Worm (Caenorhabditis elegans) whole organism, late embryonic: Measurements from ENCODE around the gene C17A2.2.

Experiments used
- C08G9.2 ChIP-seq: sonication (generic microtip); optimal IDR thresholded peaks from 2 replicates; lab custom pipeline; 2016; ENCODE audit warnings: mild to moderate bottlenecking, missing genetic modification characterization, moderate library complexity, missing compliant biosample characterization
- C38D4.7 ChIP-seq: fragments of 200-800 bp; sonication (Bioruptor generic); optimal IDR thresholded peaks from 2 replicates; lab custom pipeline; 2018; ENCODE audit warnings: mild to moderate bottlenecking, missing genetic modification characterization, moderate library complexity, missing compliant biosample characterization
- F13H6.1 ChIP-seq: sonication (generic microtip); optimal IDR thresholded peaks from 2 replicates; lab custom pipeline; 2016; ENCODE audit warnings: missing genetic modification characterization, missing compliant biosample characterization
- ama-1 ChIP-seq: fragments of 150-350 bp; optimal IDR thresholded peaks from 2 replicates; lab custom pipeline; 2014
- ceh-18 ChIP-seq: sonication (generic microtip); optimal IDR thresholded peaks from 2 replicates; lab custom pipeline; 2016; ENCODE audit warnings: missing genetic modification characterization, missing compliant biosample characterization
- ceh-2 ChIP-seq: sonication (generic microtip); optimal IDR thresholded peaks from 2 replicates; lab custom pipeline; 2016; ENCODE audit warnings: missing genotype, missing genetic modification characterization, missing compliant biosample characterization
- ceh-22 ChIP-seq: sonication (generic microtip); optimal IDR thresholded peaks from 2 replicates; lab custom pipeline; 2017; ENCODE audit warnings: missing biosample characterization, missing genetic modification characterization
- ceh-24 ChIP-seq: sonication (generic microtip); optimal IDR thresholded peaks from 2 replicates; lab custom pipeline; 2016; ENCODE audit warnings: mild to moderate bottlenecking, missing genetic modification characterization, missing compliant biosample characterization
- ceh-30 ChIP-seq: fragments of 150-350 bp; optimal IDR thresholded peaks from 2 replicates; lab custom pipeline; 2014; ENCODE audit warnings: missing biosample characterization, missing genetic modification characterization
- ceh-34 ChIP-seq: sonication (generic microtip); optimal IDR thresholded peaks from 2 replicates; lab custom pipeline; 2016; ENCODE audit warnings: mild to moderate bottlenecking, missing genetic modification characterization, missing compliant biosample characterization
- ceh-45 ChIP-seq: fragments of 200-800 bp; sonication (Bioruptor generic); IDR thresholded peaks from 2 replicates; pipeline ENCODE4 v1.3.6; 2022; ENCODE audit warnings: missing genetic modification reagents, missing genetic modification characterization, missing compliant biosample characterization
- ceh-48 ChIP-seq: sonication (generic microtip); optimal IDR thresholded peaks from 2 replicates; lab custom pipeline; 2016; ENCODE audit warnings: missing genetic modification characterization, inconsistent platforms, missing compliant biosample characterization
- ceh-9 ChIP-seq: sonication (generic microtip); optimal IDR thresholded peaks from 2 replicates; lab custom pipeline; 2016; ENCODE audit warnings: mild to moderate bottlenecking, missing genetic modification characterization, inconsistent platforms, missing compliant biosample characterization
- dmd-4 ChIP-seq: sonication (generic microtip); optimal IDR thresholded peaks from 2 replicates; lab custom pipeline; 2016; ENCODE audit warnings: borderline replicate concordance, missing genetic modification characterization, missing compliant biosample characterization
- elt-4 ChIP-seq: sonication (generic microtip); optimal IDR thresholded peaks from 2 replicates; lab custom pipeline; 2016; ENCODE audit warnings: missing genetic modification characterization, missing compliant biosample characterization
- ets-4 ChIP-seq: sonication (generic microtip); optimal IDR thresholded peaks from 2 replicates; lab custom pipeline; 2016; ENCODE audit warnings: missing genetic modification characterization, missing compliant biosample characterization
- eyg-1 ChIP-seq: sonication (generic microtip); optimal IDR thresholded peaks from 2 replicates; lab custom pipeline; 2016; ENCODE audit warnings: missing genotype, missing genetic modification characterization, missing compliant biosample characterization
- fax-1 ChIP-seq: sonication (generic microtip); optimal IDR thresholded peaks from 2 replicates; lab custom pipeline; 2016; ENCODE audit warnings: missing genotype, missing genetic modification characterization, missing compliant biosample characterization
- hlh-13 ChIP-seq: fragments of 200-800 bp; sonication (Bioruptor generic); optimal IDR thresholded peaks from 2 replicates; lab custom pipeline; 2018; ENCODE audit warnings: mild to moderate bottlenecking, missing genetic modification characterization, missing compliant biosample characterization
- hlh-15 ChIP-seq: sonication (generic microtip); optimal IDR thresholded peaks from 2 replicates; lab custom pipeline; 2016; ENCODE audit warnings: missing genetic modification characterization, missing compliant biosample characterization
- hlh-30 ChIP-seq: sonication (generic microtip); optimal IDR thresholded peaks from 2 replicates; lab custom pipeline; 2017; ENCODE audit warnings: antibody characterized with exemption, missing genetic modification characterization, missing compliant biosample characterization; ENCODE audit not compliant: insufficient read depth
- lim-6 ChIP-seq: sonication (generic microtip); optimal IDR thresholded peaks from 2 replicates; lab custom pipeline; 2016; ENCODE audit warnings: missing genetic modification characterization, missing compliant biosample characterization
- mec-3 ChIP-seq: sonication (generic microtip); optimal IDR thresholded peaks from 2 replicates; lab custom pipeline; 2016; ENCODE audit warnings: borderline replicate concordance, missing genetic modification characterization, missing compliant biosample characterization
- nfya-1 ChIP-seq: sonication (generic microtip); optimal IDR thresholded peaks from 2 replicates; lab custom pipeline; 2017; ENCODE audit warnings: missing genetic modification characterization, mild to moderate bottlenecking, missing compliant biosample characterization, antibody characterized with exemption, moderate library complexity
- nhr-232 ChIP-seq: sonication (generic microtip); optimal IDR thresholded peaks from 2 replicates; lab custom pipeline; 2016; ENCODE audit warnings: missing genetic modification characterization, missing compliant biosample characterization
- npax-4 ChIP-seq: sonication (generic microtip); optimal IDR thresholded peaks from 2 replicates; lab custom pipeline; 2016; ENCODE audit warnings: missing genetic modification characterization, missing compliant biosample characterization
- odd-2 ChIP-seq: sonication (generic microtip); optimal IDR thresholded peaks from 2 replicates; lab custom pipeline; 2017; ENCODE audit warnings: antibody characterized with exemption, mild to moderate bottlenecking, missing genetic modification characterization, missing compliant biosample characterization
- pag-3 ChIP-seq: sonication (generic microtip); optimal IDR thresholded peaks from 2 replicates; lab custom pipeline; 2016; ENCODE audit warnings: missing compliant biosample characterization, missing genetic modification characterization, borderline replicate concordance
- pax-1 ChIP-seq: fragments of 150-350 bp; optimal IDR thresholded peaks from 2 replicates; lab custom pipeline; 2014; ENCODE audit warnings: missing biosample characterization, missing genetic modification characterization
- pha-2 ChIP-seq: sonication (generic microtip); optimal IDR thresholded peaks from 2 replicates; lab custom pipeline; 2017; ENCODE audit warnings: mild to moderate bottlenecking, missing genetic modification characterization, missing compliant biosample characterization
- pqm-1 ChIP-seq: sonication (generic microtip); optimal IDR thresholded peaks from 2 replicates; lab custom pipeline; 2016; ENCODE audit warnings: missing genetic modification characterization, missing compliant biosample characterization
- pros-1 ChIP-seq: fragments of 150-350 bp; optimal IDR thresholded peaks from 2 replicates; lab custom pipeline; 2014; ENCODE audit warnings: missing biosample characterization, missing genetic modification reagents, missing genetic modification characterization
- rnt-1 ChIP-seq: sonication (generic microtip); optimal IDR thresholded peaks from 2 replicates; lab custom pipeline; 2016; ENCODE audit warnings: missing genetic modification characterization, missing compliant biosample characterization
- sdc-2 ChIP-seq: sonication (generic microtip); optimal IDR thresholded peaks from 2 replicates; lab custom pipeline; 2016; ENCODE audit warnings: missing genotype, missing genetic modification characterization, missing compliant biosample characterization
- sox-4 ChIP-seq: sonication (generic microtip); optimal IDR thresholded peaks from 2 replicates; lab custom pipeline; 2017; ENCODE audit warnings: mild to moderate bottlenecking, missing genetic modification characterization, inconsistent platforms, missing compliant biosample characterization
- unc-3 ChIP-seq, 2 experiments: fragments of 200-800 bp in 1 of 2; sonication (Bioruptor generic) in 1 of 2; sonication (generic microtip) in 1 of 2; conservative IDR thresholded peaks in 1 of 2; optimal IDR thresholded peaks in 1 of 2; 2 replicates each; pipeline versions ENCODE4 v1.3.6 to Lab custom; 2016 to 2022; ENCODE audit warnings: missing compliant biosample characterization in 2 of 2, missing genetic modification characterization in 2 of 2, missing genetic modification reagents in 1 of 2
- unc-42 ChIP-seq: sonication (generic microtip); optimal IDR thresholded peaks from 2 replicates; lab custom pipeline; 2016; ENCODE audit warnings: missing genotype, missing genetic modification characterization, missing compliant biosample characterization
- unc-55 ChIP-seq: sonication (generic microtip); optimal IDR thresholded peaks from 2 replicates; lab custom pipeline; 2017; ENCODE audit warnings: missing biosample characterization, missing genetic modification reagents, missing genetic modification characterization

The C17A2.2 gene

DNA sequence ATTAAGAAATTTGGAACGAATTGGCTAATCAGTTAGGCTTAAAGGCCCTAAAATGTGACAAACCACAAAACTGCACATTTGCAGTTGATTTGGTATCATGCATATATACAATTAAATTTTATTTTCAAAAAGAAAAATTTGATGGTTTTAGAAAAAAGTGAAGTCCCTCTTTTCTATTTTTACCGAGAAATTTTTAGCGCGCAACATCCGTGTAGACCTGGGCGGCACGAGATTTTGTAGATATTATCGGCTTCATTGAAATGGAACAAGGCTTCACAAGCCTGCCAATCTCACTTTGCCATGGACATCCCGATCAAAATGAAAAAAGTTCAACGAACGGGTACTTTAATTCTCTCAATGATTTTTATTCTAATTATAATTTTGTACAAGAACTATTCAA lies at the start of gene C17A2.2:
TSS of gene C17A2.2 (plus strand) at position 301 of the 400 bp plus-strand sequence.
- TF ChIP-seq elt-4 (tag; lab: Kevin White, UChicago) (no peak), hlh-30 (tag; lab: Kevin White, UChicago) (no peak), ceh-2 (no peak), ceh-18 (tag; lab: Kevin White, UChicago) (no peak), unc-42 (tag; lab: Kevin White, UChicago) (no peak), fax-1 (tag; lab: Kevin White, UChicago) (no peak), mec-3 (tag; lab: Kevin White, UChicago) (no peak), C08G9.2 (tag; lab: Kevin White, UChicago) (no peak), C38D4.7 (GFP tag; lab: Kevin White, UChicago) (no peak), nhr-232 (tag; lab: Kevin White, UChicago) (no peak), dmd-4 (tag; lab: Kevin White, UChicago) (no peak), npax-4 (no peak), sdc-2 (tag; lab: Kevin White, UChicago) (no peak), ets-4 (tag; lab: Kevin White, UChicago) (no peak), ceh-24 (tag; lab: Kevin White, UChicago) (no peak)

DNA sequence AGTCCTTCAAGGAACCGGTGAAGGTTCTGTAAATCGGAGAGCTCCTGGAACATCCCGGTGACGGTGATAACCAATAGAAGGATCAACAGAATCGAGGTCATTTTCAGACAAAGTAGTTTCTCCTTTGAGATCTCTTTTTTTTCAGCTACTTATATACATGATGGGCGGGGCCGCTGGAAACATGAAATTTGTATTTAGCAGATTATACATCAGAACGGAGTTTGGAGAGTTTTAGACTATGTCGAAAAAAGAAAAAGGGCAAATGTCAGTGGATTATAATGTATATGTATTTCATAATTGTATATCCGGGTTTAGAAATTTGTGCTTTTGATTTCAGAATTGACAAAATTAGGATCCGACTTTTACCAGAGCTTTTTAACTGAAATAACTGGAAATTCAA lies 42.9 kb upstream of the C17A2.2 start, which contains the start of gene ins-32:
TSS of gene ins-32 (minus strand) at position 101 of the 400 bp plus-strand sequence.
- no peak for TF ChIP-seq pax-1 (tag; lab: Kevin White, UChicago)
- TF ChIP-seq npax-4, result no peak
- TF ChIP-seq ceh-9 (tag; lab: Kevin White, UChicago), result no peak
- TF ChIP-seq hlh-15 (tag; lab: Kevin White, UChicago), result no peak
- no peak for TF ChIP-seq ama-1 (lab: Kevin White, UChicago)
- no peak for TF ChIP-seq ceh-45
- no peak for TF ChIP-seq odd-2
- no peak for TF ChIP-seq unc-3 (GFP tag; conservative IDR thresholded peaks at IDR 0.05; lab: Robert Waterston, UW)
- TF ChIP-seq unc-3 (tag; optimal IDR thresholded peaks at IDR 0.05; lab: Kevin White, UChicago), result no peak
- no peak for TF ChIP-seq pag-3 (tag; lab: Kevin White, UChicago)
- TF ChIP-seq C38D4.7 (GFP tag; lab: Kevin White, UChicago), result no peak
- TF ChIP-seq pros-1 (tag; lab: Kevin White, UChicago), result no peak
- TF ChIP-seq ceh-22 (tag; lab: Kevin White, UChicago), result no peak

DNA sequence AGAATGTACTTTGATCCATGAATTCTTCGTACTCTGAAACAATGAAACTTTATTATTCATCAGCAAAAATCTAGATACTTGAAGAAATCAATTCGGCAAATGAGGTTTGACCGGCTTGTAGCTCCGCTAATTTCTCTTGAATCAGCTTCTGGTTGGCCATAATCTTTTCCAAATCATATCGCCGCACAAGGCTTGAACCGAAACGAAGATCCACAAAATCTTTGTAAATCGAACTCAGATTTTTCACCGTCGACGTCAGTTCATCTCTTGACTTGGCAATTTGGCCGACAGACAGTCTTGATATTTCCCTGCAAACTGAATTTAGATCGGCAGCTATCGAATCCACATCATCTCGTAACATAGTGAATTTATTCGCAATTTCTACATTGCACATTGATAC lies 40.6 kb upstream of the C17A2.2 start:
- TF ChIP-seq pax-1 (tag; lab: Kevin White, UChicago) (no peak), ceh-34 (tag; lab: Kevin White, UChicago) (no peak), ceh-18 (tag; lab: Kevin White, UChicago) (no peak), unc-42 (tag; lab: Kevin White, UChicago) (no peak), unc-55 (GFP tag; lab: Kevin White, UChicago) (no peak), lim-6 (tag; lab: Kevin White, UChicago) (no peak), eyg-1 (tag; lab: Kevin White, UChicago) (no peak), ceh-48 (tag; lab: Kevin White, UChicago) (no peak), pqm-1 (tag; lab: Kevin White, UChicago) (no peak), F13H6.1 (tag; lab: Kevin White, UChicago) (no peak), pha-2 (no peak), rnt-1 (tag; lab: Kevin White, UChicago) (no peak), nhr-232 (tag; lab: Kevin White, UChicago) (no peak), nfya-1 (tag; lab: Kevin White, UChicago) (no peak), ceh-30 (tag; lab: Kevin White, UChicago) (no peak), C38D4.7 (GFP tag; lab: Kevin White, UChicago) (no peak), sox-4 (tag; lab: Kevin White, UChicago) (no peak), hlh-13 (GFP tag; lab: Kevin White, UChicago) (no peak), unc-3 (GFP tag; conservative IDR thresholded peaks at IDR 0.05; lab: Robert Waterston, UW) (no peak), unc-3 (tag; optimal IDR thresholded peaks at IDR 0.05; lab: Kevin White, UChicago) (no peak)
